Worm (Caenorhabditis elegans): ENCODE data around the gene F21C10.4.

DNA sequence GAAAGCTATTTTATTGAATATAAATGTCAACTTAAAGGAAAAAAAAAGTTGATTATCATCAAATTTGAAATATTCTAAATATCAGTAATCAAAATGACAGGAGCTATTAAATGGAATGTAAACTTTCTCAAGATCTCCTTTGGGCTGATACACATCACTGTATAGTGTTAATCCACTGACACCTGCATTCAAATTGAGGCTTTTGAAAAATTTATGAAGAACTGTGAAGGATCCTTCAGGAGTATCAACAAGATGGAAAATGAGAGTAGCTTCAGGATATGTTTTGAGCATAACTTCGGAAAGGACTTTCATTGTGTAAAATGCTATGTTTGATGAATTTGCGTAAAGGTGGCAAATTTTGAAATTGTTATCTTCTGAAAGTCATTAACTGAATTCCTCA lies 29.2 kb upstream of the F21C10.4 start:
- no peak for TF ChIP-seq ceh-82 (tag; optimal IDR thresholded peaks at IDR 0.05)
- TF ChIP-seq fos-1 (tag; optimal IDR thresholded peaks at IDR 0.05), result no peak
- TF ChIP-seq nhr-11 (tag; optimal IDR thresholded peaks at IDR 0.05), result no peak
- TF ChIP-seq skn-1 (tag; optimal IDR thresholded peaks at IDR 0.05), result no peak
- TF ChIP-seq pha-4 (tag; optimal IDR thresholded peaks at IDR 0.05), result no peak
- no peak for TF ChIP-seq lsy-12 (tag; optimal IDR thresholded peaks at IDR 0.05)
- TF ChIP-seq egl-5 (tag; optimal IDR thresholded peaks at IDR 0.05), result no peak
- no peak for TF ChIP-seq nhr-28 (tag; optimal IDR thresholded peaks at IDR 0.05)
- TF ChIP-seq fkh-10 (GFP tag; optimal IDR thresholded peaks at IDR 0.05), result no peak
- TF ChIP-seq unc-62 (GFP tag; optimal IDR thresholded peaks at IDR 0.05), result no peak
- TF ChIP-seq ztf-4 (tag; optimal IDR thresholded peaks at IDR 0.05), result no peak
